Fruit fly (Drosophila melanogaster): ENCODE data around the gene Snoo.

Snoo gene

dm6 chr2L:7984889-7985514 lies 1.0 kb upstream of the Snoo start (continued):
- no peak for TF ChIP-seq prd (optimal IDR thresholded peaks at IDR 0.05)
- 0 out of 3 replicates have a peak, but pooled peaks have one; percentile 22 for TF ChIP-seq prd (GFP tag; IDR thresholded peaks at IDR 0.05)
- peak; percentile 4 for TF ChIP-seq Ssrp (tag; optimal IDR thresholded peaks at IDR 0.05)
- TF ChIP-seq inv (GFP tag; IDR thresholded peaks at IDR 0.05; ENCODE audit: partially characterized antibody), result peak; percentile 34; the same call in 1 of the 2 replicates
- peak; percentile 57; the same call in 2 of the 3 replicates for TF ChIP-seq mld (GFP tag; IDR thresholded peaks at IDR 0.05; ENCODE audit: partially characterized antibody)
- TF ChIP-seq CG18599 (GFP tag; optimal IDR thresholded peaks at IDR 0.05), result peak; percentile 18
- peak; percentile 58; the same call in 2 of the 3 replicates for TF ChIP-seq CG6791 (GFP tag; IDR thresholded peaks at IDR 0.05; ENCODE audit: partially characterized antibody)
- TF ChIP-seq hb (GFP tag; IDR thresholded peaks at IDR 0.05; ENCODE audit: partially characterized antibody), result peak; percentile 74
- TF ChIP-seq CG12659 (GFP tag; optimal IDR thresholded peaks at IDR 0.05), result peak; percentile 5
- peak; percentile 33; the same call in 1 of the 2 replicates for TF ChIP-seq CG13287 (GFP tag; IDR thresholded peaks at IDR 0.05; ENCODE audit: partially characterized antibody)
- TF ChIP-seq Gug (GFP tag; IDR thresholded peaks at IDR 0.05), result no peak
- peak; percentile 21 for TF ChIP-seq NK7.1 (GFP tag; optimal IDR thresholded peaks at IDR 0.05)
- peak; percentile 33 for TF ChIP-seq phol (tag; optimal IDR thresholded peaks at IDR 0.05)
- no peak for TF ChIP-seq Chrac-16 (GFP tag; optimal IDR thresholded peaks at IDR 0.05)
- no peak for TF ChIP-seq cas (GFP tag; IDR thresholded peaks at IDR 0.05)
- TF ChIP-seq CG4854 (GFP tag; optimal IDR thresholded peaks at IDR 0.05), result no peak
- peak; percentile 97 for TF ChIP-seq D19A (tag; optimal IDR thresholded peaks at IDR 0.05)
- no peak for TF ChIP-seq CG12071 (GFP tag; optimal IDR thresholded peaks at IDR 0.05)
- no peak for TF ChIP-seq da (GFP tag; optimal IDR thresholded peaks at IDR 0.05)
- TF ChIP-seq ewg (GFP tag; optimal IDR thresholded peaks at IDR 0.05), result peak; percentile 88
- TF ChIP-seq CG18476 (GFP tag; optimal IDR thresholded peaks at IDR 0.05), result peak; percentile 2
- peak; percentile 63 for TF ChIP-seq row (GFP tag; IDR thresholded peaks at IDR 0.05)
- TF ChIP-seq chinmo (GFP tag; IDR thresholded peaks at IDR 0.05; ENCODE audit: partially characterized antibody), result peak; percentile 63; the same call in 2 of the 4 replicates
- TF ChIP-seq Ets65A (GFP tag), result peak; percentile 92
- peak; percentile 50 for TF ChIP-seq bab2 (GFP tag; optimal IDR thresholded peaks at IDR 0.05)
- TF ChIP-seq Drgx (GFP tag; IDR thresholded peaks at IDR 0.05), result peak; percentile 39
- peak; percentile 11 for TF ChIP-seq CG2120 (GFP tag; optimal IDR thresholded peaks at IDR 0.05)
- peak; percentile 41; the same call in 2 of the 3 replicates for TF ChIP-seq knrl (GFP tag; IDR thresholded peaks at IDR 0.05; ENCODE audit: partially characterized antibody)
- peak; percentile 16 for TF ChIP-seq lilli (GFP tag; optimal IDR thresholded peaks at IDR 0.05)
- TF ChIP-seq D19B (GFP tag; optimal IDR thresholded peaks at IDR 0.05), result peak; percentile 79
- TF ChIP-seq exex (tag; optimal IDR thresholded peaks at IDR 0.05), result peak; percentile 67
- no peak for TF ChIP-seq ftz-f1 (GFP tag; optimal IDR thresholded peaks at IDR 0.05)
- no peak for TF ChIP-seq CG30020 (tag; optimal IDR thresholded peaks at IDR 0.05)
- peak; percentile 22 for TF ChIP-seq CG2712 (tag; optimal IDR thresholded peaks at IDR 0.05)
- no peak for TF ChIP-seq CG16779 (GFP tag; IDR thresholded peaks at IDR 0.05)
- TF ChIP-seq ato (GFP tag; IDR thresholded peaks at IDR 0.05; ENCODE audit: partially characterized antibody), result peak; percentile 8; the same call in 1 of the 2 replicates
- TF ChIP-seq Scr (GFP tag; IDR thresholded peaks at IDR 0.05; ENCODE audit: partially characterized antibody), result peak; percentile 53
- TF ChIP-seq Ada2b (GFP tag; IDR thresholded peaks at IDR 0.05), result 0 out of 2 replicates have a peak, but pooled peaks have one; percentile 12
- no peak for TF ChIP-seq CG2875 (GFP tag; optimal IDR thresholded peaks at IDR 0.05)
- no peak for TF ChIP-seq tgo (GFP tag; IDR thresholded peaks at IDR 0.05)
- no peak for TF ChIP-seq CG12391 (tag; optimal IDR thresholded peaks at IDR 0.05)
- TF ChIP-seq CG4730 (GFP tag; IDR thresholded peaks at IDR 0.05), result no peak
- TF ChIP-seq Atf3 (GFP tag; optimal IDR thresholded peaks at IDR 0.05), result no peak
- TF ChIP-seq lov (optimal IDR thresholded peaks at IDR 0.05), result no peak
- no peak for TF ChIP-seq lov (GFP tag; IDR thresholded peaks at IDR 0.05)
- TF ChIP-seq Pdp1 (GFP tag; optimal IDR thresholded peaks at IDR 0.05), result peak in 1 of 2 experiments; percentile 56
- TF ChIP-seq CG9727 (GFP tag; optimal IDR thresholded peaks at IDR 0.05), result peak; percentile 20
- peak; percentile 45; the same call in 1 of the 2 replicates for TF ChIP-seq vvl (GFP tag; IDR thresholded peaks at IDR 0.05)
- TF ChIP-seq CG8281 (tag; optimal IDR thresholded peaks at IDR 0.05), result peak; percentile 92

Measured in whole organism, embryonic.